Worm (Caenorhabditis elegans) whole organism, L2 larva: Measurements from ENCODE around the gene math-16.

Experiments used
- R02D3.7 ChIP-seq: fragments of 150-350 bp; optimal IDR thresholded peaks from 2 replicates; lab custom pipeline; 2014; ENCODE audit warnings: missing biosample characterization, missing genetic modification characterization
- Y55F3AM.14 ChIP-seq: fragments of 200-800 bp; sonication (Bioruptor generic); optimal IDR thresholded peaks from 2 replicates; lab custom pipeline; 2018; ENCODE audit warnings: mild to moderate bottlenecking, missing genetic modification characterization, missing compliant biosample characterization
- ZK546.5 ChIP-seq: sonication (generic microtip); optimal IDR thresholded peaks from 2 replicates; lab custom pipeline; 2017; ENCODE audit warnings: missing biosample characterization, missing genetic modification characterization
- alr-1 ChIP-seq: fragments of 150-350 bp; optimal IDR thresholded peaks from 2 replicates; lab custom pipeline; 2014; ENCODE audit warnings: missing biosample characterization, missing genetic modification characterization
- skn-1 ChIP-seq: sonication (generic microtip); optimal IDR thresholded peaks from 2 replicates; lab custom pipeline; 2017; ENCODE audit warnings: missing biosample characterization, missing genetic modification characterization

ce11 chrII:1895762-1896161 lies 17.2 kb upstream of the math-16 start, which contains the start of gene math-25:
- TF ChIP-seq Y55F3AM.14 (GFP tag; lab: Kevin White, UChicago) (no peak), skn-1 (tag; lab: Kevin White, UChicago) (no peak), alr-1 (tag; lab: Kevin White, UChicago) (no peak), ZK546.5 (tag; lab: Kevin White, UChicago) (no peak), R02D3.7 (no peak)
